Worm (Caenorhabditis elegans) whole organism, L2 larva: Measurements from ENCODE around the gene ctsa-3.1.

Source experiments
- R02D3.7 ChIP-seq: fragments of 150-350 bp; optimal IDR thresholded peaks from 2 replicates; lab custom pipeline; 2014; ENCODE audit warnings: missing biosample characterization, missing genetic modification characterization
- sma-9 ChIP-seq, 2 experiments: fragments of 150-350 bp in 1 of 2; sonication (generic microtip) in 1 of 2; optimal IDR thresholded peaks; 2 replicates each; lab custom pipeline; 2014 to 2016; ENCODE audit warnings: missing genetic modification characterization in 2 of 2, mild to moderate bottlenecking in 1 of 2, missing biosample characterization in 1 of 2, missing compliant biosample characterization in 1 of 2, missing genetic modification reagents in 1 of 2, moderate library complexity in 1 of 2

Gene ctsa-3.1

DNA sequence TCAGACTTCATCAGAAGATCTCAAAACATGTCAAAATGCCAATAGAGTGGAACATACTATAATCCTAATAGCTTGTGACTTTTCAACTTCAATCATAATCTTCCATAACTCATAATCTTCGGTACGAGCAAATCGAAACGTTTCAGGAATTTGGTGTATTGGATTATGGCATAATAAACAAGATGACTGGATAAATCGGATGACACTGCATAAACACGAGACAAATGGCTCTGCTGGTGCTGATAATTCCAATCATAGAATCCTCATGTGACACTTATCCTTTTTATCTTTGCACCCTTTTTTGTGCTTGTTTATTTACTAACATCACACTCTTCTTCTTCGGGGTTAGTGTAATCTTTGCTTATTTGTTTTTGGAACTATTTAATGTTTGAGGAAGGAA lies 50.4 kb downstream of the ctsa-3.1 start:
- TF ChIP-seq R02D3.7 (tag; lab: Kevin White, UChicago) = no peak
- peak; percentile 4 for TF ChIP-seq sma-9 (GFP tag; optimal IDR thresholded peaks at IDR 0.05; lab: Kevin White, UChicago)
- no peak for TF ChIP-seq sma-9 (tag; optimal IDR thresholded peaks at IDR 0.05; lab: Kevin White, UChicago)
